Worm (Caenorhabditis elegans) whole organism, mixed stage, embryonic: ENCODE measurements around the gene ptr-1.

ENCODE experiments used
- M03D4.4 ChIP-seq: sonication (generic microtip); optimal IDR thresholded peaks from 2 replicates; lab custom pipeline; 2017; ENCODE audit warnings: mild to moderate bottlenecking, missing genetic modification characterization, missing compliant biosample characterization
- blmp-1 ChIP-seq: fragments of 150-350 bp; optimal IDR thresholded peaks from 2 replicates; lab custom pipeline; 2014; ENCODE audit warnings: missing biosample characterization, missing genetic modification characterization
- ceh-39 ChIP-seq: fragments of 150-350 bp; optimal IDR thresholded peaks from 2 replicates; lab custom pipeline; 2014; ENCODE audit warnings: missing biosample characterization, missing genetic modification characterization
- ceh-43 ChIP-seq: fragments of 200-800 bp; sonication (Bioruptor generic); optimal IDR thresholded peaks from 2 replicates; lab custom pipeline; 2018; ENCODE audit warnings: mild to moderate bottlenecking, missing genetic modification characterization, moderate library complexity, missing compliant biosample characterization
- ceh-83 ChIP-seq: fragments of 200-800 bp; sonication (Bioruptor generic); optimal IDR thresholded peaks from 2 replicates; lab custom pipeline; 2018; ENCODE audit warnings: mild to moderate bottlenecking, missing genetic modification characterization, missing compliant biosample characterization
- ces-1 ChIP-seq: fragments of 150-350 bp; optimal IDR thresholded peaks from 2 replicates; lab custom pipeline; 2014; ENCODE audit warnings: missing biosample characterization, missing genetic modification reagents, missing genetic modification characterization
- cnd-1 ChIP-seq: fragments of 200-800 bp; sonication (Bioruptor generic); optimal IDR thresholded peaks from 2 replicates; lab custom pipeline; 2018; ENCODE audit warnings: mild to moderate bottlenecking, missing genetic modification characterization, missing compliant biosample characterization
- drap-1 ChIP-seq: fragments of 200-800 bp; sonication (Bioruptor generic); optimal IDR thresholded peaks from 3 replicates; lab custom pipeline; 2018; ENCODE audit warnings: mild to moderate bottlenecking, missing genetic modification characterization, missing compliant biosample characterization
- elt-1 ChIP-seq: sonication (generic microtip); optimal IDR thresholded peaks from 2 replicates; lab custom pipeline; 2017; ENCODE audit warnings: missing genetic modification characterization, mild to moderate bottlenecking, missing compliant biosample characterization, antibody characterized with exemption, moderate library complexity, borderline replicate concordance; ENCODE audit not compliant: insufficient read depth
- elt-3 ChIP-seq: fragments of 150-350 bp; optimal IDR thresholded peaks from 2 replicates; lab custom pipeline; 2014; ENCODE audit warnings: missing biosample characterization, missing genetic modification characterization
- flh-1 ChIP-seq: fragments of 200-800 bp; sonication (Bioruptor generic); optimal IDR thresholded peaks from 2 replicates; lab custom pipeline; 2018; ENCODE audit warnings: mild to moderate bottlenecking, missing genetic modification characterization, moderate library complexity, missing compliant biosample characterization
- ham-2 ChIP-seq: fragments of 200-800 bp; sonication (Bioruptor generic); optimal IDR thresholded peaks from 2 replicates; lab custom pipeline; 2018; ENCODE audit warnings: mild to moderate bottlenecking, missing genetic modification characterization, missing compliant biosample characterization
- hlh-1 ChIP-seq: fragments of 150-350 bp; optimal IDR thresholded peaks from 2 replicates; lab custom pipeline; 2014; ENCODE audit warnings: missing biosample characterization, missing genetic modification reagents, missing genetic modification characterization
- lin-13 ChIP-seq: fragments of 150-350 bp; optimal IDR thresholded peaks from 2 replicates; lab custom pipeline; 2014; ENCODE audit warnings: missing biosample characterization, missing genetic modification characterization
- lin-32 ChIP-seq: fragments of 200-800 bp; sonication (Bioruptor generic); optimal IDR thresholded peaks from 2 replicates; lab custom pipeline; 2018; ENCODE audit warnings: mild to moderate bottlenecking, missing genetic modification characterization, missing compliant biosample characterization
- mab-5 ChIP-seq: fragments of 150-350 bp; optimal IDR thresholded peaks from 2 replicates; lab custom pipeline; 2014; ENCODE audit warnings: missing biosample characterization, missing genetic modification characterization
- mep-1 ChIP-seq: fragments of 150-350 bp; optimal IDR thresholded peaks from 2 replicates; lab custom pipeline; 2017; ENCODE audit warnings: missing biosample characterization, missing genetic modification reagents, missing genetic modification characterization, inconsistent platforms
- mls-2 ChIP-seq: sonication (generic microtip); optimal IDR thresholded peaks from 2 replicates; lab custom pipeline; 2016; ENCODE audit warnings: mild to moderate bottlenecking, missing genetic modification characterization, moderate library complexity, missing compliant biosample characterization
- nhr-12 ChIP-seq: fragments of 150-350 bp; optimal IDR thresholded peaks from 2 replicates; lab custom pipeline; 2014; ENCODE audit warnings: missing biosample characterization, missing genetic modification characterization
- nhr-2 ChIP-seq: fragments of 150-350 bp; optimal IDR thresholded peaks from 2 replicates; lab custom pipeline; 2014; ENCODE audit warnings: missing biosample characterization, missing genetic modification characterization
- nhr-237 ChIP-seq: fragments of 150-350 bp; optimal IDR thresholded peaks from 2 replicates; lab custom pipeline; 2014; ENCODE audit warnings: missing biosample characterization, missing genetic modification characterization
- nhr-28 ChIP-seq: fragments of 150-350 bp; optimal IDR thresholded peaks from 2 replicates; lab custom pipeline; 2014; ENCODE audit warnings: missing biosample characterization, missing genetic modification characterization
- nhr-76 ChIP-seq: sonication (generic microtip); optimal IDR thresholded peaks from 2 replicates; lab custom pipeline; 2017; ENCODE audit warnings: missing biosample characterization, missing genetic modification characterization
- pha-4 ChIP-seq: fragments of 150-350 bp; optimal IDR thresholded peaks from 2 replicates; lab custom pipeline; 2018; ENCODE audit warnings: missing biosample characterization, missing genetic modification reagents, missing genetic modification characterization
- sem-2 ChIP-seq: fragments of 200-800 bp; sonication (Bioruptor generic); optimal IDR thresholded peaks from 2 replicates; lab custom pipeline; 2018; ENCODE audit warnings: mild to moderate bottlenecking, missing genetic modification characterization, missing compliant biosample characterization
- snpc-4 ChIP-seq: fragments of 150-350 bp; optimal IDR thresholded peaks from 2 replicates; lab custom pipeline; 2014; ENCODE audit warnings: missing biosample characterization, missing genetic modification characterization
- sptf-1 ChIP-seq: sonication (generic microtip); optimal IDR thresholded peaks from 2 replicates; lab custom pipeline; 2017; ENCODE audit warnings: mild to moderate bottlenecking, missing genetic modification characterization, moderate library complexity, missing compliant biosample characterization
- tbx-8 ChIP-seq: fragments of 200-800 bp; sonication (Bioruptor generic); optimal IDR thresholded peaks from 2 replicates; lab custom pipeline; 2018; ENCODE audit warnings: mild to moderate bottlenecking, missing genetic modification characterization, moderate library complexity, missing compliant biosample characterization
- unc-120 ChIP-seq: sonication (generic microtip); optimal IDR thresholded peaks from 2 replicates; lab custom pipeline; 2017; ENCODE audit warnings: missing genetic modification characterization, missing compliant biosample characterization; ENCODE audit not compliant: poor library complexity, severe bottlenecking
- unc-62 ChIP-seq: fragments of 150-350 bp; optimal IDR thresholded peaks from 2 replicates; lab custom pipeline; 2014; ENCODE audit warnings: missing biosample characterization, missing genetic modification reagents, missing genetic modification characterization
- zip-8 ChIP-seq: fragments of 150-350 bp; optimal IDR thresholded peaks from 2 replicates; lab custom pipeline; 2014; ENCODE audit warnings: missing biosample characterization, missing genetic modification characterization
- ztf-11 ChIP-seq: fragments of 150-350 bp; optimal IDR thresholded peaks from 2 replicates; lab custom pipeline; 2014; ENCODE audit warnings: missing biosample characterization, missing genetic modification characterization

Gene ptr-1

ce11 chrV:9219390-9219733 is 37.8 kb upstream of the ptr-1 start:
- no peak for TF ChIP-seq tbx-8 (GFP tag; lab: Kevin White, UChicago)
- TF ChIP-seq mep-1 (tag; lab: Kevin White, UChicago) = no peak
- TF ChIP-seq nhr-12 (tag; lab: Kevin White, UChicago) = no peak
- TF ChIP-seq unc-120 (tag; lab: Kevin White, UChicago) = no peak
- TF ChIP-seq snpc-4 = no peak
- no peak for TF ChIP-seq hlh-1 (tag; lab: Kevin White, UChicago)
- TF ChIP-seq cnd-1 (tag; lab: Kevin White, UChicago) = no peak
- TF ChIP-seq zip-8 (tag; lab: Kevin White, UChicago) = no peak
- no peak for TF ChIP-seq mab-5 (tag; lab: Kevin White, UChicago)
- no peak for TF ChIP-seq elt-3 (tag; lab: Kevin White, UChicago)
- TF ChIP-seq ztf-11 (tag; lab: Kevin White, UChicago) = no peak
- TF ChIP-seq elt-1 (tag; lab: Kevin White, UChicago) = no peak
- no peak for TF ChIP-seq nhr-237 (tag; lab: Kevin White, UChicago)

- no peak for TF ChIP-seq elt-3 (tag; lab: Kevin White, UChicago)
- no peak for TF ChIP-seq blmp-1 (tag; lab: Kevin White, UChicago)
- TF ChIP-seq M03D4.4 (tag; lab: Kevin White, UChicago) = no peak
- no peak for TF ChIP-seq flh-1 (GFP tag; lab: Kevin White, UChicago)
- TF ChIP-seq elt-1 (tag; lab: Kevin White, UChicago) = no peak
- TF ChIP-seq lin-13 = no peak
- no peak for TF ChIP-seq ceh-43 (GFP tag; lab: Kevin White, UChicago)
- no peak for TF ChIP-seq tbx-8 (GFP tag; lab: Kevin White, UChicago)
- TF ChIP-seq snpc-4 = no peak
- TF ChIP-seq nhr-12 (tag; lab: Kevin White, UChicago) = no peak
- no peak for TF ChIP-seq nhr-28 (tag; lab: Kevin White, UChicago)
- TF ChIP-seq mep-1 (tag; lab: Kevin White, UChicago) = peak; percentile 22
- TF ChIP-seq lin-32 (GFP tag; lab: Kevin White, UChicago) = no peak
- TF ChIP-seq hlh-1 (tag; lab: Kevin White, UChicago) = no peak
- TF ChIP-seq pha-4 = no peak
- no peak for TF ChIP-seq ceh-39
- no peak for TF ChIP-seq sem-2 (GFP tag; lab: Kevin White, UChicago)
- no peak for TF ChIP-seq nhr-2 (tag; lab: Kevin White, UChicago)
- TF ChIP-seq drap-1 (GFP tag; lab: Kevin White, UChicago) = no peak
- TF ChIP-seq ces-1 = peak; percentile 20
- TF ChIP-seq unc-62 (GFP tag; lab: Kevin White, UChicago) = peak; percentile 91
- TF ChIP-seq nhr-76 (tag; lab: Kevin White, UChicago) = no peak
- TF ChIP-seq ceh-83 (GFP tag; lab: Kevin White, UChicago) = no peak
- peak; percentile 37 for TF ChIP-seq mls-2
- no peak for TF ChIP-seq sptf-1
- no peak for TF ChIP-seq nhr-237 (tag; lab: Kevin White, UChicago)
Observed at ce11 chrV:9218655-9219389, 37.3 kb upstream of the ptr-1 start.

- TF ChIP-seq elt-1 (tag; lab: Kevin White, UChicago) (peak; percentile 6), M03D4.4 (tag; lab: Kevin White, UChicago) (no peak), lin-13 (no peak), ham-2 (no peak), mep-1 (tag; lab: Kevin White, UChicago) (no peak), ztf-11 (tag; lab: Kevin White, UChicago) (no peak), unc-62 (GFP tag; lab: Kevin White, UChicago) (peak; percentile 91)
Observed at ce11 chrV:9218214-9218613, 36.7 kb upstream of the ptr-1 start.

- TF ChIP-seq snpc-4 (no peak), elt-3 (tag; lab: Kevin White, UChicago) (no peak), mep-1 (tag; lab: Kevin White, UChicago) (no peak), ceh-43 (GFP tag; lab: Kevin White, UChicago) (no peak)
Observed at ce11 chrV:9217158-9217557, 35.6 kb upstream of the ptr-1 start, which contains the start of gene pacs-1. Gene pacs-1, minus strand, starts transcription at chrV:9217258.
